Worm (Caenorhabditis elegans) whole organism, L4 larva: ENCODE data around the gene hrg-6.

Experiments used
- D1046.2 ChIP-seq: fragments of 200-800 bp; sonication (Bioruptor generic); IDR thresholded peaks from 2 replicates; pipeline ENCODE4 v1.3.6; 2022; ENCODE audit warnings: missing genetic modification characterization, missing compliant biosample characterization
- F26F4.8 ChIP-seq: fragments of 200-800 bp; sonication (Bioruptor generic); conservative IDR thresholded peaks from 2 replicates; pipeline ENCODE4 v1.3.6; 2022; ENCODE audit warnings: missing genetic modification characterization, missing compliant biosample characterization
- F37D6.2 ChIP-seq: sonication (generic microtip); optimal IDR thresholded peaks from 2 replicates; lab custom pipeline; 2016; ENCODE audit warnings: mild to moderate bottlenecking, missing genetic modification characterization, missing compliant biosample characterization
- F44E2.7 ChIP-seq: fragments of 200-800 bp; sonication (Bioruptor generic); IDR thresholded peaks from 2 replicates; pipeline ENCODE4 v2.1.2; 2022; ENCODE audit warnings: missing genetic modification characterization, missing compliant biosample characterization
- T20F7.1 ChIP-seq: fragments of 200-800 bp; sonication (Bioruptor generic); optimal IDR thresholded peaks from 2 replicates; lab custom pipeline; 2018; ENCODE audit warnings: mild to moderate bottlenecking, missing genetic modification characterization, missing compliant biosample characterization
- Y48G9A.11 ChIP-seq: fragments of 200-800 bp; sonication (Bioruptor generic); IDR thresholded peaks from 2 replicates; pipeline ENCODE4 v1.3.6; 2022; ENCODE audit warnings: missing genetic modification reagents, missing genetic modification characterization, missing compliant biosample characterization
- Y75B8A.6 ChIP-seq: fragments of 200-800 bp; sonication (Bioruptor generic); IDR thresholded peaks from 2 replicates; pipeline ENCODE4 v1.3.6; 2022; ENCODE audit warnings: missing genetic modification reagents, missing genetic modification characterization, missing compliant biosample characterization
- ZK337.2 ChIP-seq: fragments of 200-800 bp; sonication (Bioruptor generic); IDR thresholded peaks from 2 replicates; pipeline ENCODE4 v1.3.6; 2022; ENCODE audit warnings: missing genetic modification reagents, missing genetic modification characterization, missing compliant biosample characterization
- ama-1 ChIP-seq: fragments of 150-350 bp; optimal IDR thresholded peaks from 2 replicates; lab custom pipeline; 2014; ENCODE audit warnings: inconsistent platforms, mixed read lengths
- arid-1 ChIP-seq: fragments of 200-800 bp; sonication (Bioruptor generic); conservative IDR thresholded peaks from 2 replicates; pipeline ENCODE4 v1.3.6; 2022; ENCODE audit warnings: missing genetic modification reagents, missing genetic modification characterization, missing compliant biosample characterization
- attf-4 ChIP-seq: sonication (generic microtip); optimal IDR thresholded peaks from 3 replicates; lab custom pipeline; 2017; ENCODE audit warnings: missing biosample characterization, missing genetic modification characterization
- ceh-20 ChIP-seq: fragments of 200-800 bp; sonication (Bioruptor generic); IDR thresholded peaks from 2 replicates; pipeline ENCODE4 v1.3.6; 2022; ENCODE audit warnings: missing genetic modification reagents, missing genetic modification characterization, missing compliant biosample characterization
- daf-12 ChIP-seq: fragments of 150-350 bp; optimal IDR thresholded peaks from 2 replicates; lab custom pipeline; 2014; ENCODE audit warnings: missing biosample characterization, missing genetic modification reagents, missing genetic modification characterization
- daf-16 ChIP-seq, 3 experiments: sonication (generic microtip); optimal IDR thresholded peaks; 2 replicates each; lab custom pipeline; 2016 to 2017; ENCODE audit warnings: missing genetic modification characterization in 3 of 3, missing genetic modification reagents in 3 of 3, mild to moderate bottlenecking in 2 of 3, missing compliant biosample characterization in 2 of 3, missing biosample characterization in 1 of 3, moderate library complexity in 1 of 3
- daf-19 ChIP-seq: fragments of 200-800 bp; sonication (Bioruptor generic); conservative IDR thresholded peaks from 2 replicates; pipeline ENCODE4 v1.3.6; 2022; ENCODE audit warnings: missing genetic modification characterization, missing compliant biosample characterization
- dmd-6 ChIP-seq: fragments of 200-800 bp; sonication (Bioruptor generic); IDR thresholded peaks from 2 replicates; pipeline ENCODE4 v1.3.6; 2022; ENCODE audit warnings: missing genetic modification reagents, missing genetic modification characterization, missing compliant biosample characterization
- dmd-8 ChIP-seq: fragments of 200-800 bp; sonication (Bioruptor generic); IDR thresholded peaks from 2 replicates; pipeline ENCODE4 v1.3.6; 2022; ENCODE audit warnings: missing genetic modification characterization, missing compliant biosample characterization
- dpl-1 ChIP-seq: fragments of 150-350 bp; optimal IDR thresholded peaks from 2 replicates; lab custom pipeline; 2014; ENCODE audit warnings: missing biosample characterization, missing genetic modification reagents, missing genetic modification characterization
- duxl-1 ChIP-seq: sonication (generic microtip); optimal IDR thresholded peaks from 2 replicates; lab custom pipeline; 2016; ENCODE audit warnings: mild to moderate bottlenecking, missing genetic modification characterization, moderate library complexity, missing compliant biosample characterization; ENCODE audit not compliant: poor library complexity
- dve-1 ChIP-seq: sonication (generic microtip); optimal IDR thresholded peaks from 2 replicates; lab custom pipeline; 2017; ENCODE audit warnings: antibody characterized with exemption, mild to moderate bottlenecking, missing genetic modification characterization, missing compliant biosample characterization; ENCODE audit not compliant: insufficient read depth
- egl-27 ChIP-seq: sonication (generic microtip); optimal IDR thresholded peaks from 3 replicates; lab custom pipeline; 2017; ENCODE audit warnings: missing biosample characterization, missing genetic modification reagents, missing genetic modification characterization
- fos-1 ChIP-seq: fragments of 150-350 bp; optimal IDR thresholded peaks from 2 replicates; lab custom pipeline; 2014; ENCODE audit warnings: missing biosample characterization, missing genetic modification characterization
- hif-1 ChIP-seq, 2 experiments: sonication (generic microtip); optimal IDR thresholded peaks; 2 replicates each; lab custom pipeline; 2016 to 2017; ENCODE audit warnings: missing compliant biosample characterization in 2 of 2, missing genetic modification characterization in 2 of 2, missing genetic modification reagents in 2 of 2, missing genotype in 2 of 2, mild to moderate bottlenecking in 1 of 2
- hlh-30 ChIP-seq: sonication (generic microtip); optimal IDR thresholded peaks from 2 replicates; lab custom pipeline; 2017; ENCODE audit warnings: antibody characterized with exemption, mild to moderate bottlenecking, missing genetic modification characterization, missing compliant biosample characterization; ENCODE audit not compliant: insufficient read depth
- jun-1 ChIP-seq: fragments of 150-350 bp; optimal IDR thresholded peaks from 2 replicates; lab custom pipeline; 2014; ENCODE audit warnings: missing biosample characterization, missing genetic modification reagents, missing genetic modification characterization
- lim-7 ChIP-seq: fragments of 200-800 bp; sonication (Bioruptor generic); IDR thresholded peaks from 2 replicates; pipeline ENCODE4 v1.3.6; 2022; ENCODE audit warnings: missing genetic modification characterization, missing compliant biosample characterization
- lin-29 ChIP-seq: fragments of 200-800 bp; sonication (Bioruptor generic); IDR thresholded peaks from 2 replicates; pipeline ENCODE4 v1.3.6; 2022; ENCODE audit warnings: missing genetic modification reagents, missing genetic modification characterization, missing compliant biosample characterization
- lin-38 ChIP-seq: fragments of 200-800 bp; sonication (Bioruptor generic); IDR thresholded peaks from 2 replicates; pipeline ENCODE4 v1.3.6; 2022; ENCODE audit warnings: missing genetic modification reagents, missing genetic modification characterization, missing compliant biosample characterization
- lin-39 ChIP-seq: fragments of 150-350 bp; optimal IDR thresholded peaks from 2 replicates; lab custom pipeline; 2014; ENCODE audit warnings: missing biosample characterization, missing genetic modification reagents, missing genetic modification characterization
- lsy-2 ChIP-seq, 2 experiments: fragments of 150-350 bp in 1 of 2; sonication (generic microtip) in 1 of 2; optimal IDR thresholded peaks; 2 replicates each; lab custom pipeline; 2014 to 2017; ENCODE audit warnings: missing biosample characterization in 2 of 2, missing genetic modification characterization in 2 of 2
- mdt-29 ChIP-seq: fragments of 200-800 bp; sonication (Bioruptor generic); IDR thresholded peaks from 2 replicates; pipeline ENCODE4 v1.3.6; 2022; ENCODE audit warnings: missing genetic modification reagents, missing genetic modification characterization, missing compliant biosample characterization
- mes-2 ChIP-seq: sonication (generic microtip); optimal IDR thresholded peaks from 2 replicates; lab custom pipeline; 2016; ENCODE audit warnings: missing genotype, mild to moderate bottlenecking, missing genetic modification characterization, missing compliant biosample characterization; ENCODE audit not compliant: poor library complexity, severe bottlenecking
- nhr-102 ChIP-seq: sonication (generic microtip); optimal IDR thresholded peaks from 2 replicates; lab custom pipeline; 2016; ENCODE audit warnings: mild to moderate bottlenecking, missing genetic modification characterization, moderate library complexity, missing compliant biosample characterization
- nhr-42 ChIP-seq: fragments of 200-800 bp; sonication (Bioruptor generic); IDR thresholded peaks from 2 replicates; pipeline ENCODE4 v1.3.6; 2022; ENCODE audit warnings: missing genetic modification characterization, missing compliant biosample characterization
- nhr-77 ChIP-seq: fragments of 150-350 bp; optimal IDR thresholded peaks from 2 replicates; lab custom pipeline; 2014; ENCODE audit warnings: missing biosample characterization, missing genetic modification characterization
- pha-4 ChIP-seq, 2 experiments: fragments of 150-350 bp in 1 of 2; fragments of 200-800 bp in 1 of 2; sonication (Bioruptor generic) in 1 of 2; IDR thresholded peaks in 1 of 2; optimal IDR thresholded peaks in 1 of 2; 2 replicates each; pipeline versions ENCODE4 v1.3.6 to Lab custom; 2014 to 2022; ENCODE audit warnings: missing genetic modification characterization in 2 of 2, missing genetic modification reagents in 2 of 2, missing biosample characterization in 1 of 2, missing compliant biosample characterization in 1 of 2
- pqm-1 ChIP-seq: sonication (generic microtip); optimal IDR thresholded peaks from 2 replicates; lab custom pipeline; 2017; ENCODE audit warnings: missing biosample characterization, missing genetic modification characterization
- saeg-2 ChIP-seq: fragments of 200-800 bp; sonication (Bioruptor generic); IDR thresholded peaks from 2 replicates; pipeline ENCODE4 v1.3.6; 2022; ENCODE audit warnings: missing genetic modification reagents, missing genetic modification characterization, missing compliant biosample characterization
- sdz-12 ChIP-seq: fragments of 200-800 bp; sonication (Bioruptor generic); optimal IDR thresholded peaks from 2 replicates; lab custom pipeline; 2018; ENCODE audit warnings: mild to moderate bottlenecking, missing genetic modification characterization, missing compliant biosample characterization
- skn-1 ChIP-seq: fragments of 150-350 bp; optimal IDR thresholded peaks from 2 replicates; lab custom pipeline; 2014; ENCODE audit warnings: missing biosample characterization, missing genetic modification characterization
- spr-1 ChIP-seq: sonication (generic microtip); optimal IDR thresholded peaks from 2 replicates; lab custom pipeline; 2016; ENCODE audit warnings: mild to moderate bottlenecking, missing genetic modification characterization, missing compliant biosample characterization
- tag-97 ChIP-seq: fragments of 200-800 bp; sonication (Bioruptor generic); IDR thresholded peaks from 2 replicates; pipeline ENCODE4 v1.3.6; 2022; ENCODE audit warnings: missing genetic modification characterization, missing compliant biosample characterization
- unc-39 ChIP-seq: sonication (generic microtip); optimal IDR thresholded peaks from 2 replicates; lab custom pipeline; 2017; ENCODE audit warnings: missing biosample characterization, missing genetic modification characterization
- vab-7 ChIP-seq: fragments of 200-800 bp; sonication (Bioruptor generic); IDR thresholded peaks from 2 replicates; pipeline ENCODE4 v1.3.6; 2022; ENCODE audit warnings: missing genetic modification reagents, missing genetic modification characterization, missing compliant biosample characterization
- zag-1 ChIP-seq: fragments of 150-350 bp; optimal IDR thresholded peaks from 2 replicates; lab custom pipeline; 2014; ENCODE audit warnings: missing biosample characterization, missing genetic modification characterization
- zfp-2 ChIP-seq: sonication (generic microtip); optimal IDR thresholded peaks from 2 replicates; lab custom pipeline; 2016; ENCODE audit warnings: mild to moderate bottlenecking, missing genetic modification characterization, missing compliant biosample characterization
- zfp-3 ChIP-seq: fragments of 200-800 bp; sonication (Bioruptor generic); conservative IDR thresholded peaks from 2 replicates; pipeline ENCODE4 v1.3.6; 2022; ENCODE audit warnings: missing genetic modification reagents, missing genetic modification characterization, missing compliant biosample characterization
- zip-2 ChIP-seq: fragments of 150-350 bp; optimal IDR thresholded peaks from 2 replicates; lab custom pipeline; 2014; ENCODE audit warnings: missing biosample characterization, missing genetic modification characterization
- ztf-11 ChIP-seq: fragments of 150-350 bp; optimal IDR thresholded peaks from 2 replicates; lab custom pipeline; 2014; ENCODE audit warnings: missing biosample characterization, missing genetic modification characterization
- ztf-7 ChIP-seq: fragments of 150-350 bp; optimal IDR thresholded peaks from 2 replicates; lab custom pipeline; 2014; ENCODE audit warnings: missing biosample characterization, missing genetic modification characterization

Gene hrg-6

ce11 chrIV:11019962-11020550 lies 12.3 kb upstream of the hrg-6 start, which contains the start of gene F13H10.8 (continued):
- TF ChIP-seq nhr-42 (GFP tag; lab: Robert Waterston, UW) (no peak), mes-2 (tag; lab: Kevin White, UChicago) (peak; percentile 32), ceh-20 (GFP tag; lab: Robert Waterston, UW) (no peak), daf-19 (GFP tag; lab: Robert Waterston, UW) (no peak), F26F4.8 (no peak), lin-39 (tag; lab: Kevin White, UChicago) (no peak), nhr-77 (tag; lab: Kevin White, UChicago) (peak; percentile 3), zfp-3 (GFP tag; lab: Robert Waterston, UW) (no peak), sdz-12 (GFP tag; lab: Kevin White, UChicago) (no peak), ZK337.2 (no peak), lim-7 (GFP tag; lab: Robert Waterston, UW) (no peak), fos-1 (tag; lab: Kevin White, UChicago) (no peak), Y75B8A.6 (GFP tag; lab: Robert Waterston, UW) (no peak), zip-2 (tag; lab: Kevin White, UChicago) (no peak), lsy-2 (tag; optimal IDR thresholded peaks at IDR 0.05; lab: Kevin White, UChicago) (peak in 1 of 2 experiments; percentile 38), skn-1 (tag; lab: Kevin White, UChicago) (no peak), dpl-1 (GFP tag; lab: Kevin White, UChicago) (no peak), nhr-102 (tag; lab: Kevin White, UChicago) (no peak), ztf-11 (tag; lab: Kevin White, UChicago) (no peak), mdt-29 (GFP tag; lab: Robert Waterston, UW) (no peak), lin-29 (no peak), F37D6.2 (tag; lab: Kevin White, UChicago) (no peak), pha-4 (GFP tag; IDR thresholded peaks at IDR 0.05; lab: Robert Waterston, UW) (0 out of 2 replicates have a peak, but pooled peaks have one; percentile 8), pha-4 (tag; optimal IDR thresholded peaks at IDR 0.05; lab: Kevin White, UChicago) (peak; percentile 85), attf-4 (no peak), arid-1 (GFP tag; lab: Robert Waterston, UW) (no peak), jun-1 (no peak), tag-97 (no peak), saeg-2 (GFP tag; lab: Robert Waterston, UW) (no peak), ama-1 (no peak), dve-1 (tag; lab: Kevin White, UChicago) (peak; percentile 66), dmd-8 (GFP tag; lab: Robert Waterston, UW) (no peak), F44E2.7 (GFP tag; lab: Robert Waterston, UW) (no peak), ztf-7 (tag; lab: Kevin White, UChicago) (no peak), spr-1 (tag; lab: Kevin White, UChicago) (no peak), lin-38 (GFP tag; lab: Robert Waterston, UW) (peak; percentile 92), duxl-1 (tag; lab: Kevin White, UChicago) (no peak), pqm-1 (tag; lab: Kevin White, UChicago) (peak; percentile 58), zfp-2 (no peak), egl-27 (tag; lab: Kevin White, UChicago) (no peak), hlh-30 (tag; lab: Kevin White, UChicago) (peak; percentile 30), daf-16 (GFP tag; optimal IDR thresholded peaks at IDR 0.05; lab: Kevin White, UChicago) (no peak), daf-16 (tag; optimal IDR thresholded peaks at IDR 0.05; lab: Kevin White, UChicago) (peak; percentile 66), T20F7.1 (GFP tag; lab: Kevin White, UChicago) (no peak), D1046.2 (no peak), daf-12 (no peak), Y48G9A.11 (no peak), unc-39 (tag; lab: Kevin White, UChicago) (no peak), dmd-6 (GFP tag; lab: Robert Waterston, UW) (peak; percentile 76), vab-7 (GFP tag; lab: Robert Waterston, UW) (no peak), zag-1 (tag; lab: Kevin White, UChicago) (no peak), hif-1 (tag; optimal IDR thresholded peaks at IDR 0.05; lab: Kevin White, UChicago) (no peak)
